Fruit fly (Drosophila melanogaster): ENCODE measurements around the gene Ogg1.

Gene Ogg1

dm6 chrX:8681189-8681821 is 8.8 kb upstream of the Ogg1 start, which contains the start of gene CAH3 (continued):
- TF ChIP-seq mam (GFP tag; optimal IDR thresholded peaks at IDR 0.05) (peak; percentile 93), Fer2 (tag; optimal IDR thresholded peaks at IDR 0.05) (peak; percentile 91), nmo (GFP tag; optimal IDR thresholded peaks at IDR 0.05) (peak; percentile 96), CG6254 (GFP tag; optimal IDR thresholded peaks at IDR 0.05) (peak; percentile 83), bcd (GFP tag; optimal IDR thresholded peaks at IDR 0.05) (peak; percentile 93), Sry-δ (GFP tag; optimal IDR thresholded peaks at IDR 0.05) (peak; percentile 66), NC2β (GFP tag; optimal IDR thresholded peaks at IDR 0.05) (peak; percentile 92), CG11504 (tag; optimal IDR thresholded peaks at IDR 0.05) (peak; percentile 93), stc (GFP tag; IDR thresholded peaks at IDR 0.05) (peak; percentile 88), CG8388 (GFP tag; optimal IDR thresholded peaks at IDR 0.05) (peak; percentile 94), sd (tag; optimal IDR thresholded peaks at IDR 0.05) (peak; percentile 78), exex (tag; optimal IDR thresholded peaks at IDR 0.05) (peak; percentile 73), Hsf (GFP tag; optimal IDR thresholded peaks at IDR 0.05) (peak; percentile 95), Doc2 (GFP tag; IDR thresholded peaks at IDR 0.05) (peak; percentile 48; the same call in 1 of the 2 replicates), CG16813 (GFP tag; IDR thresholded peaks at IDR 0.05; ENCODE audit: partially characterized antibody) (peak; percentile 33; the same call in 1 of the 3 replicates), sens-2 (GFP tag; IDR thresholded peaks at IDR 0.05) (peak; percentile 87), HLHmδ (GFP tag; optimal IDR thresholded peaks at IDR 0.05) (no peak), CG7556 (GFP tag; optimal IDR thresholded peaks at IDR 0.05) (peak; percentile 91), CG10462 (GFP tag; optimal IDR thresholded peaks at IDR 0.05) (peak; percentile 81), cad (GFP tag; optimal IDR thresholded peaks at IDR 0.05) (no peak), zen2 (GFP tag; IDR thresholded peaks at IDR 0.05; ENCODE audit: partially characterized antibody) (no peak), twi (tag; optimal IDR thresholded peaks at IDR 0.05) (peak; percentile 89), nau (GFP tag; optimal IDR thresholded peaks at IDR 0.05) (peak; percentile 88), tll (GFP tag; optimal IDR thresholded peaks at IDR 0.05) (peak in 1 of 2 experiments; percentile 1), cas (GFP tag; IDR thresholded peaks at IDR 0.05) (peak; percentile 80), Scr (GFP tag; IDR thresholded peaks at IDR 0.05; ENCODE audit: partially characterized antibody) (0 out of 2 replicates have a peak, but pooled peaks have one; percentile 35), CG7963 (GFP tag; IDR thresholded peaks at IDR 0.05; ENCODE audit: partially characterized antibody) (no peak), ftz-f1 (GFP tag; optimal IDR thresholded peaks at IDR 0.05) (no peak), D (optimal IDR thresholded peaks at IDR 0.05) (no peak), D (GFP tag; optimal IDR thresholded peaks at IDR 0.05) (peak; percentile 91), CG3065 (GFP tag; optimal IDR thresholded peaks at IDR 0.05) (peak; percentile 80), CG15514 (GFP tag; optimal IDR thresholded peaks at IDR 0.05) (peak; percentile 99), CG16863 (GFP tag; optimal IDR thresholded peaks at IDR 0.05) (peak; percentile 94), Bdp1 (GFP tag; optimal IDR thresholded peaks at IDR 0.05) (peak; percentile 86), CG9932 (GFP tag; IDR thresholded peaks at IDR 0.05) (peak; percentile 90), CG18599 (GFP tag; optimal IDR thresholded peaks at IDR 0.05) (peak; percentile 95), CG5245 (GFP tag; optimal IDR thresholded peaks at IDR 0.05) (peak; percentile 84), corto (GFP tag; optimal IDR thresholded peaks at IDR 0.05) (peak; percentile 59), sens (GFP tag) (peak; percentile 98), zf30C (GFP tag; optimal IDR thresholded peaks at IDR 0.05) (peak; percentile 17), Neu2 (GFP tag; optimal IDR thresholded peaks at IDR 0.05; ENCODE audit: borderline replicate concordance) (peak; percentile 59), kay (GFP tag; optimal IDR thresholded peaks at IDR 0.05) (peak; percentile 77), CG13296 (GFP tag; optimal IDR thresholded peaks at IDR 0.05) (peak; percentile 94), E2f2 (GFP tag; IDR thresholded peaks at IDR 0.05) (peak; percentile 83), pros (GFP tag; optimal IDR thresholded peaks at IDR 0.05) (peak; percentile 50), p53 (GFP tag; optimal IDR thresholded peaks at IDR 0.05) (peak; percentile 84), dysf (GFP tag; IDR thresholded peaks at IDR 0.05) (peak; percentile 94), wek (GFP tag; optimal IDR thresholded peaks at IDR 0.05) (peak; percentile 85), Hey (tag; optimal IDR thresholded peaks at IDR 0.05) (peak; percentile 77)
